Worm (Caenorhabditis elegans) whole organism, L3 larva: Measurements from ENCODE around the gene dod-21.
A peak's percentile ranks its signal among the peaks of the same experiment; 100 is the strongest.

Experiments used
- R02D3.7 ChIP-seq: fragments of 150-350 bp; optimal IDR thresholded peaks from 2 replicates; lab custom pipeline; 2014; ENCODE audit warnings: missing biosample characterization, missing genetic modification characterization
- ceh-16 ChIP-seq: sonication (generic microtip); optimal IDR thresholded peaks from 2 replicates; lab custom pipeline; 2017; ENCODE audit warnings: missing biosample characterization, missing genetic modification characterization
- ceh-9 ChIP-seq: sonication (generic microtip); optimal IDR thresholded peaks from 2 replicates; lab custom pipeline; 2018; ENCODE audit warnings: missing biosample characterization, missing genetic modification characterization
- elt-2 ChIP-seq: sonication (generic microtip); optimal IDR thresholded peaks from 2 replicates; lab custom pipeline; 2016; ENCODE audit warnings: missing genetic modification reagents, mild to moderate bottlenecking, missing genetic modification characterization, missing compliant biosample characterization
- elt-3 ChIP-seq, 3 experiments: fragments of 150-350 bp in 1 of 3; sonication (generic microtip) in 2 of 3; optimal IDR thresholded peaks; 2 replicates in 2 of 3; 4 replicates in 1 of 3; lab custom pipeline; 2014 to 2017; ENCODE audit warnings: missing biosample characterization in 3 of 3, missing genetic modification characterization in 3 of 3
- fkh-2 ChIP-seq: fragments of 150-350 bp; optimal IDR thresholded peaks from 2 replicates; lab custom pipeline; 2014; ENCODE audit warnings: missing biosample characterization, missing genetic modification reagents, missing genetic modification characterization
- hmg-11 ChIP-seq: sonication (generic microtip); optimal IDR thresholded peaks from 2 replicates; lab custom pipeline; 2016; ENCODE audit warnings: missing genetic modification characterization, missing compliant biosample characterization
- lsy-12 ChIP-seq: sonication (generic microtip); optimal IDR thresholded peaks from 2 replicates; lab custom pipeline; 2016; ENCODE audit warnings: mild to moderate bottlenecking, missing genetic modification characterization, missing compliant biosample characterization
- mdl-1 ChIP-seq: fragments of 150-350 bp; optimal IDR thresholded peaks from 2 replicates; lab custom pipeline; 2014; ENCODE audit warnings: missing biosample characterization, missing genetic modification characterization
- nhr-12 ChIP-seq: fragments of 150-350 bp; optimal IDR thresholded peaks from 2 replicates; lab custom pipeline; 2014; ENCODE audit warnings: missing biosample characterization, missing genetic modification characterization
- nhr-237 ChIP-seq: fragments of 150-350 bp; optimal IDR thresholded peaks from 2 replicates; lab custom pipeline; 2014; ENCODE audit warnings: missing biosample characterization, missing genetic modification characterization
- nhr-43 ChIP-seq: sonication (generic microtip); optimal IDR thresholded peaks from 2 replicates; lab custom pipeline; 2016; ENCODE audit warnings: mild to moderate bottlenecking, missing genetic modification characterization, missing compliant biosample characterization; ENCODE audit not compliant: poor library complexity, severe bottlenecking
- nhr-76 ChIP-seq: fragments of 150-350 bp; sonication (generic microtip); optimal IDR thresholded peaks from 5 replicates; lab custom pipeline; 2014; ENCODE audit warnings: missing biosample characterization, missing genetic modification characterization
- pha-4 ChIP-seq: fragments of 150-350 bp; optimal IDR thresholded peaks from 2 replicates; lab custom pipeline; 2014; ENCODE audit warnings: missing biosample characterization, missing genetic modification reagents, missing genetic modification characterization
- pqm-1 ChIP-seq: fragments of 150-350 bp; optimal IDR thresholded peaks from 2 replicates; lab custom pipeline; 2017; ENCODE audit warnings: missing biosample characterization, missing genetic modification characterization, inconsistent platforms
- sea-2 ChIP-seq: fragments of 150-350 bp; sonication (generic microtip); optimal IDR thresholded peaks from 4 replicates; lab custom pipeline; 2014; ENCODE audit warnings: missing biosample characterization, missing genetic modification reagents, missing genetic modification characterization
- snpc-4 ChIP-seq: fragments of 150-350 bp; optimal IDR thresholded peaks from 2 replicates; lab custom pipeline; 2014; ENCODE audit warnings: missing biosample characterization, missing genetic modification characterization
- zag-1 ChIP-seq: fragments of 150-350 bp; optimal IDR thresholded peaks from 2 replicates; lab custom pipeline; 2014; ENCODE audit warnings: missing biosample characterization, missing genetic modification characterization
- ztf-4 ChIP-seq: fragments of 150-350 bp; optimal IDR thresholded peaks from 2 replicates; lab custom pipeline; 2014; ENCODE audit warnings: missing biosample characterization, missing genetic modification characterization

Gene dod-21

DNA sequence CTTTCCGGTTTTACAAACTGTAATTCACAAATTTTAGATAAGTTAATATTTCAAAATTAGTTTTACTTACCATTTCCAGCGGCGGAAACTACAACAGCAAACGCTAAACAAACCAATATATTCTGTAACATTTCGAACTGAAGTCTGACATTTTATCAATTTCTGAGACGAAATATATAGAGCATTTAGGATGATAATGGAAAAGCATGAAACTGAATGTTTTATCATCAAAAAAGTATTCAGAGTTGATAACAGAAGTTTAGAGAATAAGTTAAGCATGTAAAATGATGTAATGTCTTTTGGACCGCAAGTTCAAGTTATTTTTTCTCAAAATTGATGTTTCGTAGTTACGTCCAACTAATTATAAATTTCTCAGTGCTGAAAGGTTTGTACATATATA lies 32.6 kb downstream of the dod-21 start, which contains the start of gene F55G11.2:
Gene F55G11.2 (minus strand): TSS at position 149 of the 400 bp plus-strand sequence.
- TF ChIP-seq hmg-11 (tag; lab: Kevin White, UChicago) (no peak), ceh-16 (tag; lab: Kevin White, UChicago) (no peak), elt-2 (peak; percentile 76)

DNA sequence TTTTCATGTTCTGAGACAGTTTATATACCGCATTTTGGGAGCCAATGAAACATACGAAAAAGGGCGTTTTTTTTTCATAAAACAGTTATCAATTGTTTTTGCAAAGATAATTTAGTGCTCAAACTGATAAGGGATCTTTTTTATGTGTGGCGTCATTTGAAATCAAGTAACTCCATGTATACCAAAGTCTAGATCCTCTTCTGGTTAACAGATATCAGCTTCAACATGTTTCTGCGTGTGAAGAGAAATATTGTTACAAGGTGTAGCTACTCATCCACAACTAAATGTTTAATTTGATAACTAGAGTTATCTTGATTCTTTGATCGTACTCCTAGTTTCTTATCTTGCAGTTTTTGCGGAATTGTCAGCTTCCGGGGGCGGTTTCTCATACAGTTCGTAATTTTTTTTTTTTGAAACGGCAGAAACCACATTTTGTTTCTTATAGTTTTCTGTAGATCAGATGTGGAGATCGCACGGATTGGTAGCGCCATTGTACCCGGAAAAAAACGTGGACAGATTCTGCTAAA lies 35.5 kb downstream of the dod-21 start:
- TF ChIP-seq R02D3.7 = no peak
- peak; percentile 78 for TF ChIP-seq elt-2

DNA sequence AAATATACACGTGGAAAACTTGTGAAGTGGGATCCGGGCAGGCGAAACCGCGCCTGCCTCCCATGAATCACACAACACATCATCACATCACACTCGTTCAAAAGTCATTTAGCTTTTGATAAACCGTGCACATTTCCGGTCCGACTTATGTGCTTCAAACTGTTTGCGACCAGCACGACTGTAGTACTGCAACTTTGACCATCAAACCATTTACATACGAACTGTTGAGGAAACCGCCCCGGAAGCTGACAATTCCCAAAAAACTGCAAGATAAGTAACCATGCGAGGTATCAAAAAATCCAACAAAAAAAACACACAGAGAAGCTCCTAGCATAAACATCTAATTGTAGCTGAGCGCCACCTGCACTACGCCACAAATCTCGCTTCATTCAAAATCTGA lies 36.2 kb downstream of the dod-21 start:
- TF ChIP-seq zag-1 = no peak
- TF ChIP-seq elt-3 (tag; optimal IDR thresholded peaks at IDR 0.05; lab: Kevin White, UChicago) = no peak
- no peak for TF ChIP-seq nhr-76 (tag; lab: Kevin White, UChicago)
- no peak for TF ChIP-seq snpc-4 (tag; lab: Kevin White, UChicago)
- TF ChIP-seq mdl-1 (tag; lab: Kevin White, UChicago) = no peak
- no peak for TF ChIP-seq nhr-12 (tag; lab: Kevin White, UChicago)

DNA sequence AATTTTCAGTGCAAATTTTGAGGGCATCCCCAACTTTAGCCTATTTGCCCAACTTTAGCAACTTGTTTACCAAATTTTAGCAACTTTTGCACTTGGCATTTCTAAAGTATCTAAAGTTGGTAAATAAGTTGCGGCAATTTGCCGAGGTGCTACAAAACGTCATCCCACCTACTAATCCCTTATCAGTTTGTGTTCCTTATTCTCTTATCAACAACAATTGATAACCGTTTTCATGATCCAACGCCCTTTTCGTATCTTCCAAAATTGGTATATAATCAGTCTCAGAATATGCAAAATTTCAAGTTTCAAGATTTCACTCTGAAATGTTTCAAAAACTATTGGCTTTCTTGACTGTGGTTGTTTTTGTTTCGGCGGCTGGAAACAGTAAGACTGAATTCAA lies 36.8 kb downstream of the dod-21 start, which contains the start of gene F55G11.4:
Gene F55G11.4 (plus strand): TSS at position 289 of the 400 bp plus-strand sequence.
- peak; percentile 35 for TF ChIP-seq pqm-1 (tag; lab: Kevin White, UChicago)
- TF ChIP-seq elt-2 = peak; percentile 67
- no peak for TF ChIP-seq nhr-43 (tag; lab: Kevin White, UChicago)

DNA sequence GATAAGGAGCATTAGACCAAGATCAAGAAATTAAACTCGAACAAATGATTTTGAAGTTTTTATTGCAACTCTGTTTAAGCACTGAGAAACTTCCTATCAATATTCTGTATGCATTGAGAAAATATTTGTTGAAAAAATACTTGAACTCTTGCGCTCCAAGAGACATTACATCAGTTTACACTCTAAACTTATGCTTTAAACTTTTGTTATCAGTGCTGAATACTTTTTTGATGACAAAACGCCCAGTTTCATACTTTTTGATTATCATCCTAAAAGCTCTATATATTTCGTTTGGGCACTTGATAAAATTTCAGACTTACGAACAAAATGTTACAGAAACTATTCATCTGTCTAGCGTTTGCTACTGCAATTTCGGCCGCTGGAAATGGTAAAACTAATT lies 39.4 kb downstream of the dod-21 start, which contains the start of gene dod-17:
Gene dod-17 (plus strand): TSS at position 323 of the 400 bp plus-strand sequence.
- TF ChIP-seq mdl-1 (tag; lab: Kevin White, UChicago) = no peak
- TF ChIP-seq elt-2 = peak; percentile 51

DNA sequence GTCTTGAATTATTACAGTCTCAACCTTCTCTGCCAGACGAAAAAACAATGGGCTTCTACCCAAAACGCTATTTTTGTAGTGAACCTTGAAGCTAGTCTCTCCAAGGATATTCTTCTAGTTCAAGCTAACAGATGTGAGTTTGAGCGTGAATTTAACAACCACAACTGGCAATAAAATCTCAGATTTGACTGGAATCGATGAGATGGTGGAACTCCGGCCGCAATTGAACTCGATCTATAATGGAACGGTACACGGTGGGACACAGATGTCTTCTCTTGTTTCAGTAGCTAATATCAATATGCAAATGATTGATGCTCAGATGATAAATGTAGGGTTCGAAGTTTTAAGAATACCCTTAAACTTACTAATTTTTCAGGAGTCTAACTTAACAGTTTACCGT lies 41.1 kb downstream of the dod-21 start:
- TF ChIP-seq pqm-1 (tag; lab: Kevin White, UChicago) (no peak), zag-1 (no peak), nhr-237 (tag; lab: Kevin White, UChicago) (no peak)

DNA sequence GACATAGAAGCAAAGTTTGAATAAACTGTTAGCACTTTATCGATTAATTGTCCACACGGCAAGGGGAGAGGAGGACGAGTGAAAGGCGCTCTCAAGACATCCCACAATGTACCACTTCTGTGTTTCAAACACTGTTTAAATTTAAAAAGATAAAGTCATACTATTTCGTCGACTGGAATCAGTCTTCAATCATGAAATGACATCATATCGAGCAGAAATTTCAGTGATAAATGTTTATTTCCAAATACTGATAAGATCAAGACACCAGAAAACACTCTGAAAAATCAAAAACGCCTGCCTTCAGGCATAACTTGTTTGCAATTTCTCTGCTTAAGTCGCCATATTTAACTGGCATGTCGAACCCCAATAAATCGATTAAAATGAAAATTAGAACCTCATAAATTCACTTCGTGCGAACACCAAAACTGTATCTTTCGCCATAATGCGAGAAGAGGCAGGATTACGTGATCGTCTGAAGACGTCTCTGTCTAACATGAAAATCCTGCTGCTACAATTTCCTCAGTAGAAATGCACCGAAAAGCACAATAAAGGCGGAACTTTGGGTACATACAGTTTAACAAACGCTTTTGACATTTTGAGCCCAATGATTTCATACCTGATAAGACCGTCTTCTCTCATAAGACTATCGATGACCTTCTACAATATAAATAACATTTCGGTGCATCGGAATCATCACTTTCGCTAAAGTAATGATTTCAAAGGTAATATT lies 41.9 kb downstream of the dod-21 start, which contains the start of gene K10D11.2:
Gene K10D11.2 (plus strand): TSS at position 680 of the 730 bp plus-strand sequence.
- TF ChIP-seq ztf-4 = no peak
- TF ChIP-seq ceh-9 (tag; lab: Kevin White, UChicago) = no peak
- TF ChIP-seq ceh-16 (tag; lab: Kevin White, UChicago) = no peak
- TF ChIP-seq elt-2 = peak; percentile 82
- no peak for TF ChIP-seq sea-2 (GFP tag; lab: Kevin White, UChicago)
- TF ChIP-seq fkh-2 (tag; lab: Kevin White, UChicago) = no peak
- TF ChIP-seq pqm-1 (tag; lab: Kevin White, UChicago) = peak; percentile 51
- no peak for TF ChIP-seq lsy-12 (tag; lab: Kevin White, UChicago)
- TF ChIP-seq nhr-12 (tag; lab: Kevin White, UChicago) = no peak

DNA sequence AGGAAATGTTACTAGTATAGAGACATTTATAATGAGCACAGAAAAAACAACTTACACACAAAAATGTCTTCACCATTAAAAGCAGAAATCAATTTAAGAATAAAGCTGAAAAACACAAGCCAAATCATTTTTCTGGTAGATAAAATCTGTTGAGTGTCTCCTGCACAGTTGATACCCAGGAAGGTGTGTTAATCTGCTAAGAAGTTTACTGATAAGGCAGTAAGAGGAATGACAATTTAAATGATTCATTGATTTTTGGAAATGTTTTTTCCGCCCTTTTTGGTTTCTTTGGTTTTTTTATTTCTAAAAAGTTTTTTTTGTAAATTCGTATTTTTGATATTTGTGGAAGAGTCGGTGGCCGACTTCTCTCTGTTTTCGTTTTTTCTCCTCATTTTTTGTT lies 49.4 kb downstream of the dod-21 start, which contains the start of gene K10D11.3:
Gene K10D11.3 (minus strand): TSS at position 174 of the 400 bp plus-strand sequence.
- TF ChIP-seq elt-2 = peak; percentile 53
- TF ChIP-seq pha-4 = no peak
- peak; percentile 37 for TF ChIP-seq pqm-1 (tag; lab: Kevin White, UChicago)
